Fruit fly (Drosophila melanogaster): Measurements from ENCODE around the gene Or83c.

The Or83c gene

dm6 chr3R:6112252-6112995, 34.3 kb upstream of the Or83c start, which contains the start of gene Obp83g (continued):
- TF ChIP-seq CG6854 (GFP tag; optimal IDR thresholded peaks at IDR 0.05) (peak; percentile 19), Chrac-16 (GFP tag; optimal IDR thresholded peaks at IDR 0.05) (no peak), CG30403 (GFP tag; optimal IDR thresholded peaks at IDR 0.05) (peak; percentile 53), CG11093 (GFP tag; IDR thresholded peaks at IDR 0.05) (no peak), CG3838 (GFP tag; optimal IDR thresholded peaks at IDR 0.05) (no peak), TFAM (GFP tag; optimal IDR thresholded peaks at IDR 0.05) (no peak), gt (GFP tag; IDR thresholded peaks at IDR 0.05) (no peak), toy (GFP tag; IDR thresholded peaks at IDR 0.05) (no peak), pita (GFP tag; optimal IDR thresholded peaks at IDR 0.05) (no peak), B-H1 (GFP tag; IDR thresholded peaks at IDR 0.05) (no peak), Optix (GFP tag; IDR thresholded peaks at IDR 0.05) (no peak), CG10274 (GFP tag; optimal IDR thresholded peaks at IDR 0.05) (peak; percentile 31), Bteb2 (GFP tag; optimal IDR thresholded peaks at IDR 0.05) (no peak), Dp (GFP tag; optimal IDR thresholded peaks at IDR 0.05) (no peak), Hr3 (GFP tag; optimal IDR thresholded peaks at IDR 0.05) (no peak), repo (GFP tag; optimal IDR thresholded peaks at IDR 0.05) (no peak), tll (GFP tag; optimal IDR thresholded peaks at IDR 0.05) (no peak), br (optimal IDR thresholded peaks at IDR 0.05) (no peak), Mrtf (GFP tag; IDR thresholded peaks at IDR 0.05) (peak; percentile 42; the same call in 1 of the 3 replicates), gem (tag; optimal IDR thresholded peaks at IDR 0.05) (peak; percentile 66), CG15011 (GFP tag; optimal IDR thresholded peaks at IDR 0.05) (peak; percentile 6), CG8765 (GFP tag; IDR thresholded peaks at IDR 0.05) (no peak), Sin3A (optimal IDR thresholded peaks at IDR 0.05) (no peak), Dref (GFP tag; IDR thresholded peaks at IDR 0.05) (no peak), H15 (GFP tag; IDR thresholded peaks at IDR 0.05) (no peak), tin (GFP tag; optimal IDR thresholded peaks at IDR 0.05) (peak; percentile 25), CG12071 (GFP tag; optimal IDR thresholded peaks at IDR 0.05) (no peak), CG7556 (GFP tag; optimal IDR thresholded peaks at IDR 0.05) (peak; percentile 35), Dek (tag; optimal IDR thresholded peaks at IDR 0.05) (peak; percentile 26), CG2712 (tag; optimal IDR thresholded peaks at IDR 0.05) (peak; percentile 58), Gug (GFP tag; IDR thresholded peaks at IDR 0.05) (0 out of 4 replicates have a peak, but pooled peaks have one; percentile 23), CrebB (tag; optimal IDR thresholded peaks at IDR 0.05) (no peak), Taf1 (GFP tag; IDR thresholded peaks at IDR 0.05) (no peak), chn (GFP tag; optimal IDR thresholded peaks at IDR 0.05) (no peak), stwl (tag; optimal IDR thresholded peaks at IDR 0.05) (no peak), MESR4 (GFP tag; optimal IDR thresholded peaks at IDR 0.05) (no peak), Elba2 (GFP tag; optimal IDR thresholded peaks at IDR 0.05) (no peak), nerfin-2 (GFP tag; IDR thresholded peaks at IDR 0.05; ENCODE audit: partially characterized antibody) (no peak), Blimp-1 (GFP tag; optimal IDR thresholded peaks at IDR 0.05) (peak; percentile 14), jumu (GFP tag; optimal IDR thresholded peaks at IDR 0.05) (no peak), Xrp1 (GFP tag; IDR thresholded peaks at IDR 0.05) (no peak), HLH3B (GFP tag; IDR thresholded peaks at IDR 0.05) (0 out of 2 replicates have a peak, but pooled peaks have one; percentile 13), odd (GFP tag; optimal IDR thresholded peaks at IDR 0.05) (peak; percentile 18), rib (GFP tag; IDR thresholded peaks at IDR 0.05) (no peak), kah (GFP tag; optimal IDR thresholded peaks at IDR 0.05) (no peak), CG32772 (GFP tag; IDR thresholded peaks at IDR 0.05) (no peak), bigmax (GFP tag; optimal IDR thresholded peaks at IDR 0.05) (no peak), pho (GFP tag; optimal IDR thresholded peaks at IDR 0.05) (no peak), so (GFP tag; IDR thresholded peaks at IDR 0.05) (no peak), NK7.1 (GFP tag; optimal IDR thresholded peaks at IDR 0.05) (no peak), fd3F (GFP tag; optimal IDR thresholded peaks at IDR 0.05) (peak; percentile 6), gro (GFP tag; optimal IDR thresholded peaks at IDR 0.05) (no peak)
